Worm (Caenorhabditis elegans): ENCODE results near the gene Y54G2A.11.
A peak's percentile ranks its signal among the peaks of the same experiment; 100 is the strongest.

DNA sequence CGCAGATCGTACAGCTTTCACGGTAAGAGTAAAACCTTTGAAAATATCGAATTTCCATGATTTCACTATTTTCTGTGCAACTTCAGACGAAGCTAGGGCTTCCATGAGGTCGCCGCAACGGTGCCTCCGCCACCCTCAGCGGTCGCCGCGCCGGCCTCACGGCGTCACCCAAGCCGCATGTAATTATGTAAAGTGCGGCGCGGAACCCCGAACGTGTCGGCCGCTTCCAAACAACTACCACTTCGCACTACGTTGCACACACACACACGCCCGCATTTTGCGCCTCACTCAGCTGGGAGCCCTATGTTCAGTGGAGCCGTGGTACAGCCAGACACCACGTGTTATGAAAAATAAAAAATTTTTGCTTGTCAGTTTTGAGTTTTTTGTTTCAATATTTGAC is 45.4 kb upstream of the Y54G2A.11 start:
- TF ChIP-seq hif-1 (tag; optimal IDR thresholded peaks at IDR 0.05) (no peak), nhr-11 (tag; optimal IDR thresholded peaks at IDR 0.05) (no peak), mep-1 (tag; optimal IDR thresholded peaks at IDR 0.05) (no peak), madf-9 (GFP tag; conservative IDR thresholded peaks at IDR 0.05) (0 out of 2 replicates have a peak, but pooled peaks have one; percentile 23), nhr-41 (GFP tag; IDR thresholded peaks at IDR 0.05) (no peak), pqm-1 (tag; optimal IDR thresholded peaks at IDR 0.05) (no peak), lin-13 (GFP tag; optimal IDR thresholded peaks at IDR 0.05) (no peak), ZK337.2 (GFP tag; IDR thresholded peaks at IDR 0.05) (no peak), skn-1 (tag; optimal IDR thresholded peaks at IDR 0.05) (no peak), nhr-77 (tag; optimal IDR thresholded peaks at IDR 0.05) (no peak), ces-1 (GFP tag; optimal IDR thresholded peaks at IDR 0.05) (no peak)
